Worm (Caenorhabditis elegans): Measurements from ENCODE around the gene R11A8.1.

- no peak for TF ChIP-seq unc-62 (GFP tag; optimal IDR thresholded peaks at IDR 0.05)
- TF ChIP-seq C34B4.2 (tag; optimal IDR thresholded peaks at IDR 0.05) = no peak
- no peak for TF ChIP-seq fkh-4 (tag; optimal IDR thresholded peaks at IDR 0.05; ENCODE audit: borderline replicate concordance)
Measured at ce11 chrIV:10357842-10358241, 870 bp upstream of the R11A8.1 start, which contains the start of gene gkow-1.

Data from whole organism, L1 larva.